Fruit fly (Drosophila melanogaster) whole organism, prepupa: ENCODE measurements around the gene CG12594.
A peak's percentile ranks its signal among the peaks of the same experiment; 100 is the strongest.

Source experiments
- Blimp-1 ChIP-seq: fragments of 200-800 bp; sonication (Bioruptor generic); optimal IDR thresholded peaks from 3 replicates; lab custom pipeline; 2017; ENCODE audit warnings: missing biosample characterization, missing genetic modification characterization, mild to moderate bottlenecking, moderate library complexity, missing genetic modification reagents
- CG10631 ChIP-seq: fragments of 200-800 bp; sonication (Bioruptor generic); optimal IDR thresholded peaks from 2 replicates; lab custom pipeline; 2016; ENCODE audit warnings: missing biosample characterization, missing genetic modification characterization
- CG11294 ChIP-seq: fragments of 200-800 bp; sonication (Bioruptor generic); IDR thresholded peaks from 2 replicates; pipeline ENCODE4 v1.3.6; 2022; ENCODE audit warnings: missing biosample characterization, missing genetic modification characterization
- CG15336 ChIP-seq: fragments of 200-800 bp; sonication (Bioruptor generic); IDR thresholded peaks from 2 replicates; pipeline ENCODE4 v1.3.6; 2022; ENCODE audit warnings: missing biosample characterization, missing genetic modification characterization
- CG16779 ChIP-seq: fragments of 200-800 bp; sonication (Bioruptor generic); optimal IDR thresholded peaks from 3 replicates; lab custom pipeline; 2017; ENCODE audit warnings: missing biosample characterization, mild to moderate bottlenecking, missing genetic modification characterization
- CG3032 ChIP-seq: fragments of 200-800 bp; optimal IDR thresholded peaks from 2 replicates; lab custom pipeline; 2019; ENCODE audit warnings: missing biosample characterization, mild to moderate bottlenecking, missing genetic modification characterization, moderate library complexity
- CG31627 ChIP-seq: fragments of 200-800 bp; sonication (Bioruptor generic); optimal IDR thresholded peaks from 3 replicates; lab custom pipeline; 2016; ENCODE audit warnings: missing biosample characterization, missing genetic modification characterization
- CG32006 ChIP-seq: fragments of 200-800 bp; sonication (Bioruptor generic); optimal IDR thresholded peaks from 3 replicates; lab custom pipeline; 2017; ENCODE audit warnings: missing biosample characterization, mild to moderate bottlenecking, missing genetic modification characterization
- CG34406 ChIP-seq: fragments of 200-800 bp; sonication (Bioruptor generic); optimal IDR thresholded peaks from 3 replicates; lab custom pipeline; 2016; ENCODE audit warnings: missing biosample characterization, missing genetic modification characterization
- CG3919 ChIP-seq: fragments of 200-800 bp; sonication (Bioruptor generic); optimal IDR thresholded peaks from 3 replicates; lab custom pipeline; 2016; ENCODE audit warnings: missing biosample characterization, missing genetic modification characterization
- CG4318 ChIP-seq: fragments of 200-800 bp; sonication (Bioruptor generic); optimal IDR thresholded peaks from 3 replicates; lab custom pipeline; 2017; ENCODE audit warnings: missing biosample characterization, mild to moderate bottlenecking, missing genetic modification characterization
- CG6163 ChIP-seq: fragments of 200-800 bp; sonication (Bioruptor generic); IDR thresholded peaks from 3 replicates; pipeline ENCODE4 v1.3.6; 2022; ENCODE audit warnings: missing biosample characterization, missing genetic modification characterization
- CG6276 ChIP-seq: fragments of 200-800 bp; sonication (Bioruptor generic); optimal IDR thresholded peaks from 2 replicates; lab custom pipeline; 2017; ENCODE audit warnings: missing biosample characterization, mild to moderate bottlenecking, missing genetic modification characterization
- CG6792 ChIP-seq: fragments of 200-800 bp; sonication (Bioruptor generic); optimal IDR thresholded peaks from 3 replicates; lab custom pipeline; 2016; ENCODE audit warnings: missing biosample characterization, missing genetic modification characterization
- CG6808 ChIP-seq: fragments of 200-800 bp; sonication (Bioruptor generic); optimal IDR thresholded peaks from 3 replicates; lab custom pipeline; 2017; ENCODE audit warnings: missing biosample characterization, missing genetic modification characterization, mild to moderate bottlenecking, moderate library complexity, missing genetic modification reagents
- CG7368 ChIP-seq: fragments of 200-800 bp; sonication (Bioruptor generic); optimal IDR thresholded peaks from 3 replicates; lab custom pipeline; 2016; ENCODE audit warnings: missing biosample characterization, missing genetic modification characterization
- CG8119 ChIP-seq: fragments of 200-800 bp; sonication (Bioruptor generic); IDR thresholded peaks from 3 replicates; pipeline ENCODE4 v1.3.6; 2022; ENCODE audit warnings: missing biosample characterization, missing genetic modification characterization
- CG8319 ChIP-seq: fragments of 200-800 bp; sonication (Bioruptor generic); optimal IDR thresholded peaks from 3 replicates; lab custom pipeline; 2016; ENCODE audit warnings: missing biosample characterization, missing genetic modification characterization
- CG8632 ChIP-seq: fragments of 200-800 bp; sonication (Bioruptor generic); optimal IDR thresholded peaks from 3 replicates; lab custom pipeline; 2016; ENCODE audit warnings: missing biosample characterization, missing genetic modification characterization
- CG9139 ChIP-seq: fragments of 200-800 bp; sonication (Bioruptor generic); optimal IDR thresholded peaks from 3 replicates; lab custom pipeline; 2017; ENCODE audit warnings: missing biosample characterization, mild to moderate bottlenecking, missing genetic modification characterization
- Eip75B ChIP-seq: fragments of 200-800 bp; sonication (Bioruptor generic); optimal IDR thresholded peaks from 3 replicates; lab custom pipeline; 2016; ENCODE audit warnings: missing biosample characterization, missing genetic modification characterization
- Eip78C ChIP-seq: fragments of 200-800 bp; sonication (Bioruptor generic); peaks from one replicate; lab custom pipeline; 2016; ENCODE audit warnings: missing biosample characterization, missing genetic modification characterization
- Ets21C ChIP-seq: fragments of 200-800 bp; sonication (Bioruptor generic); optimal IDR thresholded peaks from 3 replicates; lab custom pipeline; 2016; ENCODE audit warnings: missing biosample characterization, missing genetic modification characterization
- Ets96B ChIP-seq: fragments of 200-800 bp; optimal IDR thresholded peaks from 2 replicates; lab custom pipeline; 2019; ENCODE audit warnings: missing biosample characterization, mild to moderate bottlenecking, missing genetic modification characterization, moderate library complexity
- Gug ChIP-seq: fragments of 200-800 bp; sonication (Bioruptor generic); IDR thresholded peaks from 2 replicates; pipeline ENCODE4 v1.3.6; 2022; ENCODE audit warnings: missing biosample characterization, missing genetic modification characterization
- Hr38 ChIP-seq: sonication (Bioruptor generic); optimal IDR thresholded peaks from 2 replicates; lab custom pipeline; 2016; ENCODE audit warnings: missing biosample characterization, missing genetic modification characterization
- Hr39 ChIP-seq: fragments of 200-800 bp; sonication (Bioruptor generic); optimal IDR thresholded peaks from 2 replicates; lab custom pipeline; 2016; ENCODE audit warnings: missing biosample characterization, missing genetic modification characterization
- Hr4 ChIP-seq: fragments of 200-800 bp; sonication (Bioruptor generic); optimal IDR thresholded peaks from 3 replicates; lab custom pipeline; 2016; ENCODE audit warnings: missing biosample characterization, missing genetic modification characterization
- Met ChIP-seq: fragments of 200-800 bp; sonication (Bioruptor generic); optimal IDR thresholded peaks from 3 replicates; lab custom pipeline; 2016; ENCODE audit warnings: missing biosample characterization, missing genetic modification characterization
- OdsH ChIP-seq: fragments of 200-800 bp; sonication (Bioruptor generic); optimal IDR thresholded peaks from 3 replicates; lab custom pipeline; 2016; ENCODE audit warnings: missing biosample characterization, missing genetic modification characterization
- Sox14 ChIP-seq: fragments of 200-800 bp; sonication (Bioruptor generic); optimal IDR thresholded peaks from 3 replicates; lab custom pipeline; 2016; ENCODE audit warnings: missing biosample characterization, missing genetic modification characterization
- Sox15 ChIP-seq: fragments of 200-800 bp; sonication (Bioruptor generic); optimal IDR thresholded peaks from 3 replicates; lab custom pipeline; 2016; ENCODE audit warnings: missing biosample characterization, missing genetic modification characterization
- acj6 ChIP-seq: fragments of 200-800 bp; sonication (Bioruptor generic); optimal IDR thresholded peaks from 3 replicates; lab custom pipeline; 2016; ENCODE audit warnings: missing biosample characterization, missing genetic modification characterization
- cyc ChIP-seq: fragments of 200-800 bp; sonication (Bioruptor generic); optimal IDR thresholded peaks from 3 replicates; lab custom pipeline; 2016; ENCODE audit warnings: missing biosample characterization, missing genetic modification characterization
- dsx ChIP-seq: fragments of 200-800 bp; optimal IDR thresholded peaks from 3 replicates; lab custom pipeline; 2019; ENCODE audit warnings: missing biosample characterization, mild to moderate bottlenecking, missing genetic modification characterization, moderate library complexity; ENCODE audit not compliant: poor library complexity, severe bottlenecking
- eg ChIP-seq: fragments of 200-800 bp; sonication (Bioruptor generic); IDR thresholded peaks from 3 replicates; pipeline ENCODE4 v1.3.6; 2022; ENCODE audit warnings: missing biosample characterization, missing genetic modification characterization
- esn ChIP-seq: fragments of 200-800 bp; sonication (Bioruptor generic); optimal IDR thresholded peaks from 2 replicates; lab custom pipeline; 2016; ENCODE audit warnings: missing biosample characterization, mild to moderate bottlenecking, missing genetic modification characterization, moderate library complexity
- fd85E ChIP-seq: fragments of 200-800 bp; sonication (Bioruptor generic); optimal IDR thresholded peaks from 3 replicates; lab custom pipeline; 2016; ENCODE audit warnings: missing biosample characterization, missing genetic modification characterization
- fkh ChIP-seq: fragments of 200-800 bp; sonication (Bioruptor generic); optimal IDR thresholded peaks from 3 replicates; lab custom pipeline; 2017; ENCODE audit warnings: missing biosample characterization, mild to moderate bottlenecking, missing genetic modification characterization, moderate library complexity
- lz ChIP-seq: fragments of 200-800 bp; sonication (Bioruptor generic); optimal IDR thresholded peaks from 3 replicates; lab custom pipeline; 2016; ENCODE audit warnings: missing biosample characterization, missing genetic modification characterization
- net ChIP-seq: fragments of 200-800 bp; sonication (Bioruptor generic); optimal IDR thresholded peaks from 3 replicates; lab custom pipeline; 2016; ENCODE audit warnings: missing biosample characterization, missing genetic modification characterization
- pdm3 ChIP-seq: fragments of 200-800 bp; sonication (Bioruptor generic); optimal IDR thresholded peaks from 3 replicates; lab custom pipeline; 2016; ENCODE audit warnings: missing biosample characterization, missing genetic modification characterization
- salr ChIP-seq, 2 experiments: fragments of 200-800 bp; sonication (Bioruptor generic); optimal IDR thresholded peaks; 3 replicates each; lab custom pipeline; 2016 to 2018; ENCODE audit warnings: missing biosample characterization in 2 of 2, missing genetic modification characterization in 2 of 2, mild to moderate bottlenecking in 1 of 2
- spab ChIP-seq: fragments of 200-800 bp; sonication (Bioruptor generic); optimal IDR thresholded peaks from 2 replicates; lab custom pipeline; 2017; ENCODE audit warnings: missing biosample characterization, mild to moderate bottlenecking, missing genetic modification characterization, missing genetic modification reagents
- svp ChIP-seq: fragments of 200-800 bp; sonication (Bioruptor generic); peaks from one replicate; lab custom pipeline; 2016; ENCODE audit warnings: missing biosample characterization, missing genetic modification characterization
- topi ChIP-seq: fragments of 200-800 bp; sonication (Bioruptor generic); optimal IDR thresholded peaks from 3 replicates; lab custom pipeline; 2016; ENCODE audit warnings: missing biosample characterization, missing genetic modification characterization
- vri ChIP-seq: fragments of 200-800 bp; sonication (Bioruptor generic); optimal IDR thresholded peaks from 3 replicates; lab custom pipeline; 2016; ENCODE audit warnings: missing biosample characterization, mild to moderate bottlenecking, missing genetic modification characterization

The CG12594 gene

DNA sequence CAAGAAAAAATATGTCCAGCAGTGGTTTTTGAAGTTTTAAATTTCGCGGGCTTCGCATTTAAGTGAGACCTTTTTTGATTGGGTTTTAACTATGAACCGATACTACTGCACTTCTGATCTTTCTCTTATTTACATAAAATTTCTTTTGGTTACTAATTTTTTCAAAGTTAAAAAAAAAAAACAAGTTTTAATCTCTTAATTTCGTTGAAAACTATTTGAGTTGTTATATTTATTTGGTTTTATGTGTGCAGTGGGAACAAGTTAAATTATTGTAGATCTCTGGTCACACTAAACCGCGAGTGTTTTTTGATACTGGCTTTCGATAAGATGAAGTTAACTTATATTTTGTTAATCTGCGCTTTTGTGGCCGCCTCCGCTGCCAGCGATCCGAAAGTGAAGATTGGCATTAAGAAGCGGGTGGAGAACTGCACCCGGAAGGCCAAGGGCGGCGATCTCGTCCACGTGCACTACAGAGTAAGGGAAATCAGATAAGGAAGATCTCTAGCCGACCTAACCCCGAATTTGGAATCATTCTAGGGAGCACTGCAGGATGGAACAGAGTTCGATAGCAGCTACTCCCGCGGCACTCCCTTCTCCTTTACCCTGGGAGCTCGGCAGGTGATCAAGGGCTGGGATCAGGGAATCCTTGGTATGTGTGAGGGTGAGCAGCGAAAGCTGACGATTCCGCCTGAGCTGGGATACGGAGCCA is 47.4 kb upstream of the CG12594 start, which contains the start of gene CG14715:
Gene CG14715 (plus strand): TSS at position 267 of the 709 bp plus-strand sequence.
- peak; percentile 33 for TF ChIP-seq fkh (GFP tag; lab: Kevin White, UChicago)
- peak; percentile 64 for TF ChIP-seq Sox14 (GFP tag; lab: Kevin White, UChicago)
- no peak for TF ChIP-seq CG8632 (GFP tag; lab: Kevin White, UChicago)
- TF ChIP-seq CG9139 (GFP tag; lab: Kevin White, UChicago), result no peak
- no peak for TF ChIP-seq CG6808 (GFP tag; lab: Kevin White, UChicago)
- peak; percentile 19 for TF ChIP-seq CG3919 (GFP tag; lab: Kevin White, UChicago)
- peak; percentile 19 for TF ChIP-seq Ets21C
- peak; percentile 65 for TF ChIP-seq Eip78C (GFP tag; lab: Kevin White, UChicago)
- peak; percentile 27 for TF ChIP-seq Eip75B (GFP tag; lab: Kevin White, UChicago)
- TF ChIP-seq Hr39 (GFP tag; lab: Kevin White, UChicago), result peak; percentile 57
- peak; percentile 30 for TF ChIP-seq acj6 (GFP tag; lab: Kevin White, UChicago)
- no peak for TF ChIP-seq Met
- TF ChIP-seq dsx (GFP tag; lab: Kevin White, UChicago), result no peak
- TF ChIP-seq CG31627 (GFP tag; lab: Kevin White, UChicago), result peak; percentile 65
- peak; percentile 39 for TF ChIP-seq cyc (GFP tag; lab: Kevin White, UChicago)
- TF ChIP-seq esn, result peak; percentile 59
- no peak for TF ChIP-seq Hr4 (GFP tag; lab: Kevin White, UChicago)
- TF ChIP-seq svp (GFP tag; lab: Kevin White, UChicago), result peak; percentile 94
- peak; percentile 31 for TF ChIP-seq CG10631 (GFP tag; lab: Kevin White, UChicago)
- peak; percentile 22 for TF ChIP-seq CG3032
- TF ChIP-seq lz, result peak; percentile 47
- TF ChIP-seq CG6792 (GFP tag; lab: Kevin White, UChicago), result peak; percentile 17
- TF ChIP-seq topi (GFP tag; lab: Kevin White, UChicago), result peak; percentile 44
- peak; percentile 6 for TF ChIP-seq Sox15 (GFP tag; lab: Kevin White, UChicago)
- TF ChIP-seq, all 60 proteins: peak for 18

DNA sequence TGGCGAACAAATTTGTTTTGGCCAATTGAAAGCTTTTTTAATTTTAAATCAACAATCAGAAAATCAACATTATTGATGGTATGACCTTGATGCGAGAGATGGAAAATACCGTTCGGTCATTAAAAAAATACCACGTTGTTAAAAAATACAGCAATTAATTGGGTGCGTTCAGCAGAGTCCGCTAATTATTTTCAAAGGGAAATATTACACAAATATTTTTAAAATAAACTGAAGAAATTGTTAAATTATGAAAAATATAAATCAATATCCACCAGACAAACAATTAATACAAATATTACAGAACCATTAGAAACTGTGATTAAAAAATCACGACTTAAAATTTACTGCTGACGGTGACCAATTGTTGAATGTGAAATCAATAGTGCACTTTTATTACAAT is 43.5 kb upstream of the CG12594 start, which contains the start of gene CG18476:
Gene CG18476 (minus strand): TSS at position 101 of the 400 bp plus-strand sequence.
- TF ChIP-seq CG8632 (GFP tag; lab: Kevin White, UChicago) (peak; percentile 88), CG8319 (GFP tag; lab: Kevin White, UChicago) (peak; percentile 75), OdsH (peak; percentile 91), Hr38 (GFP tag; lab: Kevin White, UChicago) (no peak), fkh (GFP tag; lab: Kevin White, UChicago) (peak; percentile 92), svp (GFP tag; lab: Kevin White, UChicago) (peak; percentile 96), CG6276 (GFP tag; lab: Kevin White, UChicago) (peak; percentile 89), pdm3 (GFP tag; lab: Kevin White, UChicago) (peak; percentile 94), CG9139 (GFP tag; lab: Kevin White, UChicago) (peak; percentile 82), Met (peak; percentile 87), CG8119 (peak; percentile 95), eg (GFP tag; lab: Robert Waterston, UW) (peak; percentile 98), CG15336 (GFP tag; lab: Robert Waterston, UW) (peak; percentile 92), CG32006 (peak; percentile 92), CG3919 (GFP tag; lab: Kevin White, UChicago) (peak; percentile 91), CG16779 (tag; lab: Kevin White, UChicago) (peak; percentile 80), Blimp-1 (GFP tag; lab: Kevin White, UChicago) (peak; percentile 77), CG6808 (GFP tag; lab: Kevin White, UChicago) (peak; percentile 84), CG6163 (GFP tag; lab: Robert Waterston, UW) (peak; percentile 95), Gug (GFP tag; lab: Robert Waterston, UW) (peak; percentile 95), CG4318 (GFP tag; lab: Kevin White, UChicago) (no peak), CG7368 (GFP tag; lab: Kevin White, UChicago) (peak; percentile 79), CG34406 (GFP tag; lab: Kevin White, UChicago) (peak; percentile 90), fd85E (GFP tag; lab: Kevin White, UChicago) (peak; percentile 6), Ets96B (peak; percentile 95), spab (GFP tag; lab: Kevin White, UChicago) (peak; percentile 83), vri (GFP tag; lab: Kevin White, UChicago) (peak; percentile 59), net (peak; percentile 91), CG31627 (GFP tag; lab: Kevin White, UChicago) (peak; percentile 91), cyc (GFP tag; lab: Kevin White, UChicago) (peak; percentile 91), CG11294 (GFP tag; lab: Robert Waterston, UW) (peak; percentile 91), Ets21C (peak; percentile 82), salr (GFP tag; optimal IDR thresholded peaks at IDR 0.05; lab: Kevin White, UChicago) (peak in 1 of 2 experiments; percentile 81), Hr39 (GFP tag; lab: Kevin White, UChicago) (peak; percentile 88), Sox15 (GFP tag; lab: Kevin White, UChicago) (peak; percentile 87)
